Fruit fly (Drosophila melanogaster) whole organism, embryonic: ENCODE results near the gene CG31827.
A peak's percentile ranks its signal among the peaks of the same experiment; 100 is the strongest.

ENCODE experiments used
- ATbp ChIP-seq: fragments of 200-800 bp; sonication (Bioruptor generic); optimal IDR thresholded peaks from 2 replicates; lab custom pipeline; 2017; ENCODE audit warnings: missing biosample characterization, mild to moderate bottlenecking, missing genetic modification characterization, missing genetic modification reagents
- B-H2 ChIP-seq: fragments of 200-800 bp; sonication (Bioruptor generic); optimal IDR thresholded peaks from 2 replicates; lab custom pipeline; 2018; ENCODE audit warnings: missing biosample characterization, mild to moderate bottlenecking, missing genetic modification characterization
- Blimp-1 ChIP-seq: fragments of 200-800 bp; sonication (Bioruptor generic); optimal IDR thresholded peaks from 3 replicates; lab custom pipeline; 2018; ENCODE audit warnings: missing biosample characterization, missing genetic modification characterization, mild to moderate bottlenecking, moderate library complexity, missing genetic modification reagents
- CG10366 ChIP-seq: fragments of 200-800 bp; sonication (Bioruptor generic); IDR thresholded peaks from 2 replicates; pipeline ENCODE4 v1.3.6; 2022; ENCODE audit warnings: missing biosample characterization, missing genetic modification characterization
- CG12659 ChIP-seq: fragments of 200-800 bp; sonication (Bioruptor generic); optimal IDR thresholded peaks from 3 replicates; lab custom pipeline; 2017; ENCODE audit warnings: mild to moderate bottlenecking, missing biosample characterization, missing genetic modification reagents, missing genetic modification characterization
- CG12942 ChIP-seq: fragments of 200-800 bp; sonication (Bioruptor generic); optimal IDR thresholded peaks from 3 replicates; lab custom pipeline; 2016; ENCODE audit warnings: missing biosample characterization, missing genetic modification characterization
- CG15696 ChIP-seq: fragments of 200-800 bp; sonication (Bioruptor generic); optimal IDR thresholded peaks from 2 replicates; lab custom pipeline; 2019; ENCODE audit warnings: missing biosample characterization, mild to moderate bottlenecking, missing genetic modification characterization, moderate library complexity
- CG1647 ChIP-seq: fragments of 200-800 bp; sonication (Bioruptor generic); optimal IDR thresholded peaks from 3 replicates; lab custom pipeline; 2016; ENCODE audit warnings: missing biosample characterization, missing genetic modification characterization
- CG1792 ChIP-seq: fragments of 200-800 bp; sonication (Bioruptor generic); optimal IDR thresholded peaks from 2 replicates; lab custom pipeline; 2016; ENCODE audit warnings: missing biosample characterization, missing genetic modification characterization
- CG2129 ChIP-seq: fragments of 200-800 bp; sonication (Bioruptor generic); IDR thresholded peaks from 2 replicates; pipeline ENCODE4 v1.3.6; 2022; ENCODE audit warnings: missing biosample characterization, missing genetic modification characterization; ENCODE audit not compliant: partially characterized antibody
- CG32532 ChIP-seq: fragments of 200-800 bp; sonication (Bioruptor generic); IDR thresholded peaks from 2 replicates; pipeline ENCODE4 v1.3.6; 2022; ENCODE audit warnings: missing biosample characterization, missing genetic modification characterization
- CG3281 ChIP-seq: fragments of 200-800 bp; sonication (Bioruptor generic); optimal IDR thresholded peaks from 3 replicates; lab custom pipeline; 2017; ENCODE audit warnings: missing biosample characterization, mild to moderate bottlenecking, missing genetic modification characterization
- CG33213 ChIP-seq: fragments of 200-800 bp; sonication (Bioruptor generic); optimal IDR thresholded peaks from 3 replicates; lab custom pipeline; 2016; ENCODE audit warnings: missing biosample characterization, missing genetic modification characterization
- CG4820 ChIP-seq: fragments of 200-800 bp; sonication (Bioruptor generic); optimal IDR thresholded peaks from 3 replicates; lab custom pipeline; 2016; ENCODE audit warnings: missing biosample characterization, missing genetic modification characterization
- CG7372 ChIP-seq: fragments of 200-800 bp; sonication (Bioruptor generic); IDR thresholded peaks from 2 replicates; pipeline ENCODE4 v1.3.6; 2022; ENCODE audit warnings: missing biosample characterization, missing genetic modification characterization
- CG7745 ChIP-seq: fragments of 200-800 bp; sonication (Bioruptor generic); optimal IDR thresholded peaks from 2 replicates; lab custom pipeline; 2018; ENCODE audit warnings: missing biosample characterization, mild to moderate bottlenecking, missing genetic modification characterization, moderate library complexity
- CG9215 ChIP-seq: fragments of 200-800 bp; sonication (Bioruptor generic); IDR thresholded peaks from 2 replicates; pipeline ENCODE4 v1.3.6; 2022; ENCODE audit warnings: missing biosample characterization, missing genetic modification characterization
- CkIIα-i1 ChIP-seq: fragments of 200-800 bp; sonication (Bioruptor generic); IDR thresholded peaks from 2 replicates; pipeline ENCODE4 v1.3.6; 2022; ENCODE audit warnings: missing biosample characterization, missing genetic modification characterization
- Dip3 ChIP-seq: fragments of 200-800 bp; sonication (Bioruptor generic); optimal IDR thresholded peaks from 3 replicates; lab custom pipeline; 2016; ENCODE audit warnings: missing biosample characterization, missing genetic modification characterization
- Doc3 ChIP-seq: fragments of 200-800 bp; sonication (Bioruptor generic); IDR thresholded peaks from 3 replicates; pipeline ENCODE4 v1.3.6; 2022; ENCODE audit warnings: missing biosample characterization, missing genetic modification characterization; ENCODE audit not compliant: partially characterized antibody
- H2.0 ChIP-seq: fragments of 200-800 bp; sonication (Bioruptor generic); IDR thresholded peaks from 2 replicates; pipeline ENCODE4 v1.3.6; 2022; ENCODE audit warnings: missing biosample characterization, missing genetic modification characterization
- HLH3B ChIP-seq: fragments of 200-800 bp; sonication (Bioruptor generic); IDR thresholded peaks from 2 replicates; pipeline ENCODE4 v1.3.6; 2022; ENCODE audit warnings: missing biosample characterization, missing genetic modification characterization
- MBD-R2 ChIP-seq: fragments of 200-800 bp; sonication (Bioruptor generic); IDR thresholded peaks from 2 replicates; pipeline ENCODE4 v1.3.6; 2022; ENCODE audit warnings: missing biosample characterization, missing genetic modification characterization
- Myb ChIP-seq: fragments of 200-800 bp; sonication (Bioruptor generic); optimal IDR thresholded peaks from 2 replicates; lab custom pipeline; 2016; ENCODE audit warnings: missing biosample characterization, missing genetic modification characterization
- Pdp1 ChIP-seq, 2 experiments: fragments of 200-800 bp; sonication (Bioruptor generic); optimal IDR thresholded peaks; 3 replicates each; lab custom pipeline; 2016; ENCODE audit warnings: missing biosample characterization in 2 of 2, missing genetic modification characterization in 2 of 2, mild to moderate bottlenecking in 1 of 2, moderate library complexity in 1 of 2
- Rfx ChIP-seq: fragments of 200-800 bp; sonication (Bioruptor generic); IDR thresholded peaks from 2 replicates; pipeline ENCODE4 v1.3.6; 2022; ENCODE audit warnings: missing biosample characterization, missing genetic modification characterization
- Rx ChIP-seq: fragments of 200-800 bp; sonication (Bioruptor generic); IDR thresholded peaks from 2 replicates; pipeline ENCODE4 v1.3.6; 2022; ENCODE audit warnings: missing biosample characterization, missing genetic modification characterization
- Sox102F ChIP-seq: fragments of 200-800 bp; sonication (Bioruptor generic); optimal IDR thresholded peaks from 2 replicates; lab custom pipeline; 2018; ENCODE audit warnings: missing biosample characterization, mild to moderate bottlenecking, missing genetic modification characterization, moderate library complexity
- ac ChIP-seq: fragments of 200-800 bp; sonication (Bioruptor generic); optimal IDR thresholded peaks from 3 replicates; lab custom pipeline; 2017; ENCODE audit warnings: missing biosample characterization, mild to moderate bottlenecking, missing genetic modification characterization
- bowl ChIP-seq: fragments of 200-800 bp; sonication (Bioruptor generic); IDR thresholded peaks from 2 replicates; pipeline ENCODE4 v1.3.6; 2022; ENCODE audit warnings: missing biosample characterization, missing genetic modification characterization
- chm ChIP-seq: fragments of 200-800 bp; sonication (Bioruptor generic); IDR thresholded peaks from 2 replicates; pipeline ENCODE4 v1.3.6; 2022; ENCODE audit warnings: missing biosample characterization, missing genetic modification characterization
- corto ChIP-seq: fragments of 200-800 bp; sonication (Bioruptor generic); optimal IDR thresholded peaks from 2 replicates; lab custom pipeline; 2016; ENCODE audit warnings: missing biosample characterization, mild to moderate bottlenecking, missing genetic modification characterization, moderate library complexity
- dan ChIP-seq: fragments of 200-800 bp; sonication (Bioruptor generic); IDR thresholded peaks from 2 replicates; pipeline ENCODE4 v1.3.6; 2022; ENCODE audit warnings: missing biosample characterization, missing genetic modification characterization
- emc ChIP-seq: fragments of 200-800 bp; sonication (Bioruptor generic); optimal IDR thresholded peaks from 2 replicates; lab custom pipeline; 2016; ENCODE audit warnings: missing biosample characterization, missing genetic modification characterization
- esg ChIP-seq: fragments of 200-800 bp; sonication (Bioruptor generic); conservative IDR thresholded peaks from 2 replicates; pipeline ENCODE4 v1.3.6; 2022; ENCODE audit warnings: missing biosample characterization, missing genetic modification characterization
- eve ChIP-seq, 2 experiments: fragments of >200 bp; optimal IDR thresholded peaks; 2 replicates each; lab custom pipeline; 2017; ENCODE audit warnings: missing biosample characterization in 2 of 2, missing genetic modification characterization in 2 of 2
- gfzf ChIP-seq: fragments of 200-800 bp; sonication (Bioruptor generic); optimal IDR thresholded peaks from 2 replicates; lab custom pipeline; 2016; ENCODE audit warnings: missing biosample characterization, mild to moderate bottlenecking, missing genetic modification characterization, moderate library complexity
- klu ChIP-seq: fragments of 200-800 bp; sonication (Bioruptor generic); IDR thresholded peaks from 2 replicates; pipeline ENCODE4 v1.3.6; 2022; ENCODE audit warnings: missing biosample characterization, missing genetic modification characterization
- lov ChIP-seq, 2 experiments: fragments of 200-800 bp in 1 of 2; fragments of >200 bp in 1 of 2; sonication (Bioruptor generic) in 1 of 2; IDR thresholded peaks in 1 of 2; optimal IDR thresholded peaks in 1 of 2; 2 replicates in 1 of 2; 3 replicates in 1 of 2; pipeline versions ENCODE4 v1.3.6 to Lab custom; 2017 to 2022; ENCODE audit warnings: missing biosample characterization in 1 of 2, missing genetic modification characterization in 1 of 2
- onecut ChIP-seq: fragments of 200-800 bp; sonication (Bioruptor generic); IDR thresholded peaks from 2 replicates; pipeline ENCODE4 v1.3.6; 2022; ENCODE audit warnings: missing biosample characterization, missing genetic modification characterization
- pan ChIP-seq, 4 experiments: fragments of >200 bp in 3 of 4; fragments of 200-800 bp in 1 of 4; sonication (Bioruptor generic) in 1 of 4; optimal IDR thresholded peaks in 3 of 4; IDR thresholded peaks in 1 of 4; 2 replicates each; pipeline versions ENCODE4 v1.3.6 to Lab custom; 2017 to 2022; ENCODE audit warnings: missing biosample characterization in 2 of 4, missing genetic modification characterization in 2 of 4, mixed read lengths in 1 of 4
- prd ChIP-seq, 3 experiments: fragments of >200 bp in 2 of 3; fragments of 200-800 bp in 1 of 3; sonication (Bioruptor generic) in 1 of 3; optimal IDR thresholded peaks in 2 of 3; IDR thresholded peaks in 1 of 3; 2 replicates in 2 of 3; 3 replicates in 1 of 3; pipeline versions ENCODE4 v1.3.6 to Lab custom; 2017 to 2022; ENCODE audit warnings: missing biosample characterization in 1 of 3, missing genetic modification characterization in 1 of 3
- pzg ChIP-seq: fragments of 200-800 bp; sonication (Bioruptor generic); optimal IDR thresholded peaks from 3 replicates; lab custom pipeline; 2018; ENCODE audit warnings: missing biosample characterization, mild to moderate bottlenecking, missing genetic modification characterization, moderate library complexity
- repo ChIP-seq: fragments of 200-800 bp; sonication (Bioruptor generic); optimal IDR thresholded peaks from 2 replicates; lab custom pipeline; 2016; ENCODE audit warnings: missing biosample characterization, missing genetic modification characterization
- run ChIP-seq: fragments of 200-800 bp; sonication (Bioruptor generic); optimal IDR thresholded peaks from 3 replicates; lab custom pipeline; 2018; ENCODE audit warnings: missing biosample characterization, mild to moderate bottlenecking, missing genetic modification characterization
- salm ChIP-seq: fragments of 200-800 bp; sonication (Bioruptor generic); optimal IDR thresholded peaks from 2 replicates; lab custom pipeline; 2018; ENCODE audit warnings: missing biosample characterization, mild to moderate bottlenecking, missing genetic modification characterization
- z ChIP-seq: fragments of 200-800 bp; sonication (Bioruptor generic); IDR thresholded peaks from 3 replicates; pipeline ENCODE4 v1.3.6; 2022; ENCODE audit warnings: missing biosample characterization, missing genetic modification characterization
- zfh2 ChIP-seq: fragments of 200-800 bp; sonication (Bioruptor generic); optimal IDR thresholded peaks from 2 replicates; lab custom pipeline; 2016; ENCODE audit warnings: missing biosample characterization, missing genetic modification characterization

Gene CG31827

DNA sequence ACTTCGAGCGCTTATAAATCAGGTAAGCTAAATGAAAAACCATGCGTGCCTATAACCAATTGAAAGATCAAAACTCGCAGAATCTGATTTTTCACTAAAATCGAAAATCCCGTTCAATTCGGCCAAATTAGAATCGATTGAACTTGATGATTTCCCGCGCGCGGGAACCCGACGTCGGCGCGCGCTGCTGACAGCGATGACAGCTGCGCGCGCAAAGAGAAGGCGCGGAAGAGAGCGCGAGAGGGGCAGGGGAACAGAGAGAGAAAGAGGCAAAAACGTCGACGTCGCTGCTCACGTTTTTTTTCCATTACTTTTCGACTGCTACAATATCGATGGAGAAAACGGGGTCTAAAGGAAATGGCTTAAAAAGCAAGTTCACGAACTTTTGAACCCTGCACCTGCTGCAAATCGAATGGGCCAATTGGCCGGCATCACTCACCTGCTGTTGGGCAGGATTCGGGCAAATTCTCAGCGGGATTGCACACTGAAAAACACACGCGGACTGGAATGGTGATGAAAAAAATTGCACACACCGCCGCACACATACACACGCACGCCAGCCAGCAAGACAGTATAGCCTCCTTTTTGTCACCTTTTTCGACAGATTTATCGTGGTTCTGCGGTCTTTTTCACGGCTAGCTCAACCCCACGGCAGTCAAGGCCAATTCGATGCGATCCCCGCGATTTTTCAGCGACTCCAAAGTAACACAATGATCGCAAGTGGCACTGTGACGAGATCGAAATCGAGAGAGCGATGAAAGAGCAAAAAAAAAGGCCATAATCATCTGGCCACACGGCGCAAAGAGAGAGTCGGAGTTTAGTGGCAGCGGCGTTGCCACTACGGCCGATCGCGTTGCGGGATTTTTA lies 42.7 kb downstream of the CG31827 start, which contains the start of gene CycE (continued):
- TF ChIP-seq HLH3B (GFP tag; lab: Robert Waterston, UW) (no peak), Rfx (no peak), Myb (GFP tag; lab: Kevin White, UChicago) (peak; percentile 71), eve (GFP tag; optimal IDR thresholded peaks at IDR 0.05; lab: Kevin White, UChicago) (no peak), ac (GFP tag; lab: Kevin White, UChicago) (no peak), gfzf (peak; percentile 55), CG32532 (GFP tag; lab: Robert Waterston, UW) (no peak), Sox102F (GFP tag; lab: Kevin White, UChicago) (no peak), Blimp-1 (GFP tag; lab: Kevin White, UChicago) (no peak), H2.0 (GFP tag; lab: Robert Waterston, UW) (no peak), CG33213 (GFP tag; lab: Kevin White, UChicago) (no peak), run (tag; lab: Kevin White, UChicago) (no peak), CG15696 (tag; lab: Kevin White, UChicago) (no peak), pan (optimal IDR thresholded peaks at IDR 0.05; lab: Kevin White, UChicago) (no peak), pan (GFP tag; optimal IDR thresholded peaks at IDR 0.05 in 1 of 2, IDR thresholded peaks at IDR 0.05 in 1 of 2) (no peak), CkIIα-i1 (GFP tag; lab: Robert Waterston, UW) (no peak), Rx (GFP tag; lab: Robert Waterston, UW) (no peak), CG12942 (GFP tag; lab: Kevin White, UChicago) (no peak), Dip3 (GFP tag; lab: Kevin White, UChicago) (no peak), onecut (GFP tag; lab: Robert Waterston, UW) (no peak), CG4820 (GFP tag; lab: Kevin White, UChicago) (no peak), Pdp1 (GFP tag; optimal IDR thresholded peaks at IDR 0.05; lab: Kevin White, UChicago) (no peak), prd (optimal IDR thresholded peaks at IDR 0.05; lab: Kevin White, UChicago) (no peak), prd (GFP tag; IDR thresholded peaks at IDR 0.05; lab: Robert Waterston, UW) (no peak), ATbp (GFP tag; lab: Kevin White, UChicago) (no peak), Doc3 (GFP tag; lab: Robert Waterston, UW) (no peak), CG2129 (GFP tag; lab: Robert Waterston, UW) (no peak), salm (tag; lab: Kevin White, UChicago) (no peak), CG10366 (GFP tag; lab: Robert Waterston, UW) (no peak), bowl (no peak), CG1647 (GFP tag; lab: Kevin White, UChicago) (no peak), pzg (GFP tag; lab: Kevin White, UChicago) (peak; percentile 51), zfh2 (no peak), corto (GFP tag; lab: Kevin White, UChicago) (no peak), emc (GFP tag; lab: Kevin White, UChicago) (no peak), z (GFP tag; lab: Robert Waterston, UW) (no peak), chm (GFP tag; lab: Robert Waterston, UW) (0 out of 2 replicates have a peak, but pooled peaks have one; percentile 41), CG3281 (GFP tag; lab: Kevin White, UChicago) (no peak), dan (GFP tag; lab: Robert Waterston, UW) (no peak), MBD-R2 (GFP tag; lab: Robert Waterston, UW) (no peak), klu (GFP tag; lab: Robert Waterston, UW) (no peak), B-H2 (GFP tag; lab: Kevin White, UChicago) (no peak), CG7372 (GFP tag; lab: Robert Waterston, UW) (no peak), CG1792 (GFP tag; lab: Kevin White, UChicago) (no peak), CG12659 (GFP tag; lab: Kevin White, UChicago) (no peak), esg (GFP tag; lab: Robert Waterston, UW) (no peak), repo (no peak), CG9215 (GFP tag; lab: Robert Waterston, UW) (no peak), lov (optimal IDR thresholded peaks at IDR 0.05; lab: Kevin White, UChicago) (no peak), lov (GFP tag; IDR thresholded peaks at IDR 0.05; lab: Robert Waterston, UW) (no peak), CG7745 (tag; lab: Kevin White, UChicago) (no peak)
